Fruit fly (Drosophila melanogaster): ENCODE data around the gene dnd.

dm6 chr3R:21853618-21854573 is 33.3 kb downstream of the dnd start:
- TF ChIP-seq salm (tag; optimal IDR thresholded peaks at IDR 0.05): no peak
- TF ChIP-seq CG7963 (GFP tag; IDR thresholded peaks at IDR 0.05; ENCODE audit: partially characterized antibody): no peak
- TF ChIP-seq ase (GFP tag; IDR thresholded peaks at IDR 0.05): no peak
- TF ChIP-seq zen (tag; optimal IDR thresholded peaks at IDR 0.05): no peak
- 0 out of 3 replicates have a peak, but pooled peaks have one; percentile 7 for TF ChIP-seq CG11695 (GFP tag; IDR thresholded peaks at IDR 0.05)
- TF ChIP-seq disco-r (GFP tag; optimal IDR thresholded peaks at IDR 0.05): no peak
- TF ChIP-seq Dll (GFP tag; IDR thresholded peaks at IDR 0.05; ENCODE audit: partially characterized antibody): no peak
- TF ChIP-seq CG5953 (GFP tag; IDR thresholded peaks at IDR 0.05): no peak

Measured in whole organism, embryonic.